Worm (Caenorhabditis elegans) whole organism, L4/young adult: ENCODE measurements around the gene srh-23.
"Not testable (repeated sequence)": the region's sequence is repeated elsewhere in the genome, so short reads cannot be mapped to it uniquely, and the experiment has no call there.

Experiments
- W03F9.2 ChIP-seq: fragments of 150-350 bp; optimal IDR thresholded peaks from 2 replicates; lab custom pipeline; 2014; ENCODE audit warnings: missing biosample characterization, missing genetic modification characterization
- dao-5 ChIP-seq: sonication (generic microtip); optimal IDR thresholded peaks from 2 replicates; lab custom pipeline; 2016; ENCODE audit warnings: missing genotype, missing genetic modification characterization, moderate library complexity, missing compliant biosample characterization
- him-1 ChIP-seq: sonication (generic microtip); optimal IDR thresholded peaks from 2 replicates; lab custom pipeline; 2016; ENCODE audit warnings: missing genotype, missing genetic modification reagents, missing genetic modification characterization, missing compliant biosample characterization

srh-23 gene

ce11 chrV:4920690-4921152 is at the start of gene srh-23, which contains the start of gene C02E7.8:
Gene srh-23, plus strand, starts transcription at chrV:4921102.
Gene C02E7.8, minus strand, starts transcription at chrV:4920790.
- no peak for TF ChIP-seq dao-5 (tag; lab: Kevin White, UChicago)

ce11 chrV:4871992-4872391 is 48.9 kb upstream of the srh-23 start, which contains the start of gene srd-33:
Gene srd-33, plus strand, starts transcription at chrV:4872292.
- no peak for TF ChIP-seq him-1 (tag; lab: Kevin White, UChicago)

- TF ChIP-seq him-1 (tag; lab: Kevin White, UChicago) (no peak), W03F9.2 (tag; lab: Kevin White, UChicago) (no peak), dao-5 (tag; lab: Kevin White, UChicago) (no peak)
Measured at ce11 chrV:4877587-4877986, 43.3 kb upstream of the srh-23 start, which contains the start of gene T19H12.6. Gene T19H12.6, minus strand, starts transcription at chrV:4877687.

ce11 chrV:4879251-4879650 is 41.7 kb upstream of the srh-23 start, which contains the start of gene T19H12.15:
Gene T19H12.15, minus strand, starts transcription at chrV:4879351.
- TF ChIP-seq him-1 (tag; lab: Kevin White, UChicago) = no peak
- TF ChIP-seq W03F9.2 (tag; lab: Kevin White, UChicago) = no peak
- no peak for TF ChIP-seq dao-5 (tag; lab: Kevin White, UChicago)

- TF ChIP-seq W03F9.2 (tag; lab: Kevin White, UChicago) (no peak), dao-5 (tag; lab: Kevin White, UChicago) (no peak), him-1 (tag; lab: Kevin White, UChicago) (no peak)
Measured at ce11 chrV:4881377-4881776, 39.5 kb upstream of the srh-23 start, which contains the start of gene str-32. Gene str-32, minus strand, starts transcription at chrV:4881477.

ce11 chrV:4884490-4884889 is 36.4 kb upstream of the srh-23 start, which contains the start of gene T19H12.12:
Gene T19H12.12, plus strand, starts transcription at chrV:4884790.
- no peak for TF ChIP-seq W03F9.2 (tag; lab: Kevin White, UChicago)
- TF ChIP-seq dao-5 (tag; lab: Kevin White, UChicago) = no peak
- TF ChIP-seq him-1 (tag; lab: Kevin White, UChicago) = no peak

- TF ChIP-seq W03F9.2 (tag; lab: Kevin White, UChicago) (no peak), him-1 (tag; lab: Kevin White, UChicago) (no peak), dao-5 (tag; lab: Kevin White, UChicago) (no peak)
Measured at ce11 chrV:4885372-4885771, 35.5 kb upstream of the srh-23 start, which contains the start of gene T19H12.3. Gene T19H12.3, plus strand, starts transcription at chrV:4885672.

ce11 chrV:4889477-4889876 is 31.4 kb upstream of the srh-23 start, which contains the start of gene ugt-12:
Gene ugt-12, minus strand, starts transcription at chrV:4889629.
- no peak for TF ChIP-seq dao-5 (tag; lab: Kevin White, UChicago)
- TF ChIP-seq W03F9.2 (tag; lab: Kevin White, UChicago) = no peak
- no peak for TF ChIP-seq him-1 (tag; lab: Kevin White, UChicago)

ce11 chrV:4889976-4890479 is 30.9 kb upstream of the srh-23 start, which contains the start of gene T19H12.2:
Gene T19H12.2, plus strand, starts transcription at chrV:4890429.
- no peak for TF ChIP-seq dao-5 (tag; lab: Kevin White, UChicago)
- TF ChIP-seq W03F9.2 (tag; lab: Kevin White, UChicago) = peak; percentile 2

- TF ChIP-seq him-1 (tag; lab: Kevin White, UChicago) (no peak), W03F9.2 (tag; lab: Kevin White, UChicago) (no peak), dao-5 (tag; lab: Kevin White, UChicago) (no peak)
Measured at ce11 chrV:4890781-4891180, 30.1 kb upstream of the srh-23 start.

ce11 chrV:4891305-4891704 is 29.6 kb upstream of the srh-23 start:
- no peak for TF ChIP-seq him-1 (tag; lab: Kevin White, UChicago)
- TF ChIP-seq dao-5 (tag; lab: Kevin White, UChicago) = no peak
- no peak for TF ChIP-seq W03F9.2 (tag; lab: Kevin White, UChicago)

- no peak for TF ChIP-seq W03F9.2 (tag; lab: Kevin White, UChicago)
- TF ChIP-seq him-1 (tag; lab: Kevin White, UChicago) = no peak
- TF ChIP-seq dao-5 (tag; lab: Kevin White, UChicago) = no peak
Measured at ce11 chrV:4894971-4895370, 25.9 kb upstream of the srh-23 start, which contains the start of gene ugt-11. Gene ugt-11, minus strand, starts transcription at chrV:4895071.

ce11 chrV:4895744-4896143 is 25.2 kb upstream of the srh-23 start, which contains the start of gene ugt-9:
Gene ugt-9, plus strand, starts transcription at chrV:4896048.
- TF ChIP-seq W03F9.2 (tag; lab: Kevin White, UChicago) = no peak
- TF ChIP-seq him-1 (tag; lab: Kevin White, UChicago) = no peak
- no peak for TF ChIP-seq dao-5 (tag; lab: Kevin White, UChicago)

ce11 chrV:4900020-4900419 is 20.9 kb upstream of the srh-23 start, which contains the start of gene ugt-10:
Gene ugt-10, minus strand, starts transcription at chrV:4900120.
- not testable (repeated sequence) for TF ChIP-seq dao-5, W03F9.2, him-1 (tag; lab: Kevin White, UChicago)
